Fruit fly (Drosophila melanogaster) whole organism: ENCODE results near the gene CG14817.

ENCODE experiments used
- CG8478 ChIP-seq: fragments of >200 bp; optimal IDR thresholded peaks from 2 replicates; lab custom pipeline; 2018; ENCODE audit warnings: inconsistent platforms
- Dll ChIP-seq: fragments of >200 bp; optimal IDR thresholded peaks from 2 replicates; lab custom pipeline; 2017
- EcR ChIP-seq, 2 experiments: fragments of >200 bp; optimal IDR thresholded peaks; 2 replicates each; lab custom pipeline; 2017; ENCODE audit warnings: missing biosample characterization in 2 of 2, missing genetic modification characterization in 2 of 2, missing genetic modification reagents in 2 of 2
- pan ChIP-seq: fragments of >200 bp; optimal IDR thresholded peaks from 2 replicates; lab custom pipeline; 2017
- psq ChIP-seq: fragments of >200 bp; optimal IDR thresholded peaks from 2 replicates; lab custom pipeline; 2017
- usp ChIP-seq: fragments of >200 bp; optimal IDR thresholded peaks from 2 replicates; lab custom pipeline; 2017; ENCODE audit warnings: missing biosample characterization, missing genetic modification characterization, mixed read lengths

Gene CG14817

DNA sequence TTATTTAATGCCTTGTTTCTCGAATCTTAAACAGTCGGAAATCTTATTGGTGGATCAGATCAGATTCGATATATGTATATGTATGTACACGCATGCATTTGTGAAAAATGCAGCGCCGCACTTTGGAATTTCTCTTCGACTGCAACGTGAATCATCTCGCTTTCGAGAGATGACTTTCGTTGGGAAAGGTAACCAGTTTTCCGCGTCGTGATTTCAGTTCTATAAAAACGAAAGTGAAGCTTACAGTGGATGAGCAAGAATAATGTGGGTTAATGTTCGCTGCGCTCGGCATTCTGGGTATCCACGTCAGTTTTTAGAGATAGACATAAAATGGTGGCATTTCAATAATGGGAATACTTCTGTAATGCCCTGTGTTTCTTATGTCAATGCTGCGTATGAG lies 20.5 kb downstream of the CG14817 start:
- TF ChIP-seq pan (no peak), Dll (lab: Kevin White, UChicago) (no peak), EcR (GFP tag; optimal IDR thresholded peaks at IDR 0.05; lab: Kevin White, UChicago) (no peak), usp (no peak)

DNA sequence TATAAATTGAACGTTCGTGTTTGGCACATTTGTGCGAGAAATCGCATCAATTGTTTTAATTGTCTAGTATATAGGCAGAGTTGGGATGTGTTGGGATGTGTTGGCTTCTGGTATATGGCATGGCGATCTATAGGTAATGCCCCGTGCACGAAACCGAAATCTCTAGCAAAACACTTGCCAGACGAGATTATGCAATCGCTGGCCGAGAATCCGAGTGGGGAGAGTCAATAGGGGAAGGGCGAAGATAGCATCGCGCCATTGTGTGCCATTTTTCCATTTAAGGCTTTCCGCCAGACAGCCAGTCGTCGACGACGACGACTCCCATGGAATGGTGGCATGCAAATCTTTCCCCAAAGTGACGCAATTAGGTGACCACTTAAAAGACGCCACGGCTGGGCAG lies 22.2 kb downstream of the CG14817 start:
- TF ChIP-seq CG8478 (lab: Kevin White, UChicago): no peak
- no peak for TF ChIP-seq usp
- TF ChIP-seq pan: no peak
- no peak for TF ChIP-seq Dll (lab: Kevin White, UChicago)
- no peak for TF ChIP-seq EcR (GFP tag; optimal IDR thresholded peaks at IDR 0.05; lab: Kevin White, UChicago)
- no peak for TF ChIP-seq psq (lab: Kevin White, UChicago)

DNA sequence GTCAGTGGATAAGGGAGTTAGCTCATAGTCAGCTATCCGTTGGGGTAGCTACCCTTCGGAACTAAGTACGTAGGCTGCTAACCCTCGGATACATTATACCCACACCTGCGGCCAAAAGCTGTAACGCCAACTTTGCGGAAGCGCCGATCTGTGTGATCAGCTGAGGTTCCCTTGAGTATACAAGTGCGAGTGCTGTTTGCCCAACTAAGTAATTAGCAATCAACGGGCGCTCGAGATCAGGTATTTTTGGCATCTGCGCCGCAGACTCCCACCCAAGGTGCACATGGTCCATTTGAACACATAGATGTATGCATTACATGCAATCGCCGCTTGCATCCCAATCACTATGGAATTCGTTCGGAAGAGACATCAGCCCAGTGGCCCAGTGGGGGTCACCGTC lies 23.0 kb downstream of the CG14817 start:
- no peak for TF ChIP-seq pan
- no peak for TF ChIP-seq psq (lab: Kevin White, UChicago)
- no peak for TF ChIP-seq usp
- TF ChIP-seq CG8478 (lab: Kevin White, UChicago): no peak
- TF ChIP-seq EcR (GFP tag; optimal IDR thresholded peaks at IDR 0.05; lab: Kevin White, UChicago): no peak
- TF ChIP-seq Dll (lab: Kevin White, UChicago): no peak

DNA sequence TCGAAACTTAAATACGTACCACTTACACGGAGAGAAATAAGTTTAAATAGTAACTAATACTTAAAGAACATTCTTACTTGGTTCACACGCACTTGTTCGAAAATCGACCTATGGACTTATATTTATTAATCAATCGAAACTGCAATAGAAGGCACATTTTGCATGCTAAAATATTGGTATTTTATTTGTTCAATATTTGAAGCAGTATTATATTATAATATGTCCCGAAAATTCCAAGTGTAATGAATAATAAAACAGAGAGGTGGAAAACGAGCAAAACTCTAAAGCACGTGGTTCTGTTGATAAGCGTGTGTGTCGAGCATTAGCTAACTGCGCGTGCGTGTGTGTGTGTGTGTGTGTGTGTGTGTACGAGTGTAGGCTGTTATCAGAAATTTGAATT lies 27.2 kb downstream of the CG14817 start:
- TF ChIP-seq usp: no peak
- TF ChIP-seq Dll (lab: Kevin White, UChicago): no peak
- no peak for TF ChIP-seq pan
- no peak for TF ChIP-seq EcR (GFP tag; optimal IDR thresholded peaks at IDR 0.05; lab: Kevin White, UChicago)
- TF ChIP-seq psq (lab: Kevin White, UChicago): no peak

DNA sequence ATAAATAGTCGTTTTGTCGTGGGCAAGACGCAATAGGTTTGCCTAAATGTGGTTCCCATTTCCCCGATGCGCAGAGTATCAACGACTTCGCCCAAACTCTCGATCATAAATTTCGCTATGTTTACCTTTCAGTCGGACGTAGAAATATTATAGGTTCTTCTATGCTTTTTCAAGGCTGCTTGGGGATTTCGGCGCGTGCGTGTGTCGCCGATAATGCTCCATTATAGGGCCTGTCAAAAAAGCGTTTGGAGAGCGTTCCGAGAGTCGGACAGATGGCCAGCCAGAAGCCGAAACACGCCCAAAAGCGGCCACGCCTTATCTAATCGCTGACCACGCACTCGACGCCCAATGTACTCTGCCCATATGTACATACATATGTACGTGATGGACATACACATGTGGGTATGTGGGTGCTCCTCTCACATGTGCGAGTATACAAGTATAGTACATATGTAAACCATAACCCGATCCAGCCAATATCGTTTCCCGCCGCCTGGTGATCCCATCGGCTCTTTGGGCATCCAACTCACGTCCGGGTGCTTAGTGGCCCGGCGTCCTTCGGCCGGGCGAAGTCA lies 28.4 kb downstream of the CG14817 start:
- TF ChIP-seq EcR (GFP tag; optimal IDR thresholded peaks at IDR 0.05; lab: Kevin White, UChicago): no peak
- no peak for TF ChIP-seq Dll (lab: Kevin White, UChicago)
- TF ChIP-seq usp: no peak
- TF ChIP-seq pan: no peak
- TF ChIP-seq psq (lab: Kevin White, UChicago): no peak
- no peak for TF ChIP-seq CG8478 (lab: Kevin White, UChicago)

DNA sequence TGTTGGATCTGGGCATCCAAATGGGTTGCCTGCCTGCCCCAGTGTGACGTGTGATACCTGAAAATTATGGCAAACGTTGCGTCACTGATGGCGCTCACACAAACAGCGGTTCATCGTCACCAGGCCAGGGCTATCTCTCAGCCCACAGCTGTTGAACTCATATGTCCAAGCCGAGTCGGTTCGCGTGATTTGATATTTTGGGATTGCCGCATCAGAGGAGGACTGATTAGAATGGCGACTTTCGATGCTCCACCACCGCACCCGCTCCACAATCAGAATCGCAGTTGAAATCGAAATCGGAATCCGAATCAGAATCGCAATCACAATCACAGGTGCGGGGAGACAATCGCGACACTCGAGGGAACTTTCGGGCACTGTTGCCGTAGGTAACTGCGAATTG lies 29.3 kb downstream of the CG14817 start:
- TF ChIP-seq psq (lab: Kevin White, UChicago) (no peak), pan (no peak), CG8478 (lab: Kevin White, UChicago) (no peak), Dll (lab: Kevin White, UChicago) (no peak), EcR (GFP tag; optimal IDR thresholded peaks at IDR 0.05; lab: Kevin White, UChicago) (no peak), usp (no peak)

DNA sequence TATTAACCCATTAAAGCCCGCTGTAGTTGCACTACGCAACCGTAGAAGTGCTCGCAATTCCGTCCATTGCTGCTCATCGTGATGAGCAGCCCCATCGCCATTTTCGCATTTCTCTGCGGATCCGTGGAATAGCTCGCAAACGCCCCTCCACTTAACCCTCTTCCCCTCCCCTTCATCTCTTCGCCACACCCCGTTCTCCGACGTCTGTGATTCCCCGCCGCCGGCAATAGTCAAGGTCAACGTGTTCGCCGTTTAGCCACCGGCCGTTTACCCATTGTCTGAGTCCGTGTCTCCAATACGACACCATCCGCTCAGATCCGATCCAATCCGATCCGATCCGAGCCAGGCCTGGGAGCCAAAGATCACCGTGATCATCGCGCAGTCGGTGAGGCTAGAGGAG lies 30.7 kb downstream of the CG14817 start:
- TF ChIP-seq psq (lab: Kevin White, UChicago): no peak

DNA sequence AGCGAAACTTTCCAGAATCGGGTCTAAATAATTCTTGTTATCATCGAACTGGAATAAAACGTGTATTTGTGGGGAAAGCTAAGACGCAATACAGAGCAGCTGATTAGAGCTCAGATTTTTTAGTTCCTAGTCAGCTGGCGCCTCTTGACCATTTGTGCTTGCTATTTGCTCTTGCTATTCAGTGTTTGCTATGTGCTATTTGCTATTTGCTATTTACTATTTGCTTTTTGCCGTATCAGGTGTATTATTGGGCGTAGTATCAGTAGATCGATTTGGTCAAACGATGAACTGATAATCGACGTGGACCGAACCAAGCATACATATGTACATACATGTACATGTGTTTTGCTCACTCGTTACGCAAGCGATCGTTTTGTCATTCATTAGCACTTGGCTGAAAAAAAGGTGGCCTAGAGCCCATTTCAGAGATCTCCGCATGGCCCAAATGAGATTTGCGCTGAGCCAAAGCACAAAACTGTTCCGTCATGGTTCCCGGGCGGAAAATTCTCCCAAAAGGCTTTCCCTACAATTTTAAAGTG lies 31.6 kb downstream of the CG14817 start:
- TF ChIP-seq Dll (lab: Kevin White, UChicago) (no peak), CG8478 (lab: Kevin White, UChicago) (no peak), psq (lab: Kevin White, UChicago) (no peak), pan (no peak), usp (no peak), EcR (GFP tag; optimal IDR thresholded peaks at IDR 0.05; lab: Kevin White, UChicago) (no peak)

DNA sequence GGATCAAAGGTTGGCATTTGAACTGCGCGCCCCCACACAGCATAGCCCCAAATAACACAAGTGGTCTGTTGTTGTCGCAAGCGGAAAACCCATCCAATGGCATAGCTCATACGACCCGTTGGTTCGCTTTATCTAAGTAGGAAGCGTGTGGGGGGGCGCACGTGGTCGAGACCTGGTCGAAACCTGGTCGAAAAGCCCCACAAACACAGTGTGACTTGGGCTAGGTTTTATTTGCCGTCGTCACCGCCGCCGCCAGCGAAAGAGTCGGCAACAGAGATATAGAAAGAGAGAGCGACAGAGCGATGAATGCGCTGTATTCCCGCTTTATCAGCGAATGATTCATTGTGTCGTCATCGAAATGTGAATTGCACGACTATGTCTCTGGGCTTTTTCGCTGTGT lies 34.2 kb downstream of the CG14817 start:
- TF ChIP-seq Dll (lab: Kevin White, UChicago) (no peak), CG8478 (lab: Kevin White, UChicago) (no peak), pan (no peak), usp (no peak), EcR (GFP tag; optimal IDR thresholded peaks at IDR 0.05; lab: Kevin White, UChicago) (no peak), psq (lab: Kevin White, UChicago) (no peak)

DNA sequence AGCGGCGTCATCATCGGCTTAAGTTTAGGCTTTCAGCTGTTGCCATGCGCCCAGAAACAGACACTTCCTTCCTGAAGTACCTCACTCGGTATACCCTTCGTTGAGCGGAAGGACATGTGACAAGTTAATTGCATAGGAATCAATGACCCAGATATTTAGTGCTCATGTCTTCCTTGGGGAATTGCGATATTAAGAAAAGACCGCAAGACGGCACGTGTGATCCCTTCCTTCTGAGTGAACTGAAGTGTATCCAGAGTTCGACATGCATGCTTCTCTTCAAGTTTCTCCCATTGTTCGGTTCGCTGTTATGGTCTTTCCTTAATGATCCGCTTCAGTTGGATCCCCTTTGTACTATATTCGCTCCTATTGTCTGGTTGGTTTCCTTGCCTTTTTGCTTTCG lies 36.5 kb downstream of the CG14817 start:
- TF ChIP-seq CG8478 (lab: Kevin White, UChicago) (no peak), pan (no peak), EcR (GFP tag; optimal IDR thresholded peaks at IDR 0.05; lab: Kevin White, UChicago) (no peak), Dll (lab: Kevin White, UChicago) (no peak), usp (no peak), psq (lab: Kevin White, UChicago) (no peak)

DNA sequence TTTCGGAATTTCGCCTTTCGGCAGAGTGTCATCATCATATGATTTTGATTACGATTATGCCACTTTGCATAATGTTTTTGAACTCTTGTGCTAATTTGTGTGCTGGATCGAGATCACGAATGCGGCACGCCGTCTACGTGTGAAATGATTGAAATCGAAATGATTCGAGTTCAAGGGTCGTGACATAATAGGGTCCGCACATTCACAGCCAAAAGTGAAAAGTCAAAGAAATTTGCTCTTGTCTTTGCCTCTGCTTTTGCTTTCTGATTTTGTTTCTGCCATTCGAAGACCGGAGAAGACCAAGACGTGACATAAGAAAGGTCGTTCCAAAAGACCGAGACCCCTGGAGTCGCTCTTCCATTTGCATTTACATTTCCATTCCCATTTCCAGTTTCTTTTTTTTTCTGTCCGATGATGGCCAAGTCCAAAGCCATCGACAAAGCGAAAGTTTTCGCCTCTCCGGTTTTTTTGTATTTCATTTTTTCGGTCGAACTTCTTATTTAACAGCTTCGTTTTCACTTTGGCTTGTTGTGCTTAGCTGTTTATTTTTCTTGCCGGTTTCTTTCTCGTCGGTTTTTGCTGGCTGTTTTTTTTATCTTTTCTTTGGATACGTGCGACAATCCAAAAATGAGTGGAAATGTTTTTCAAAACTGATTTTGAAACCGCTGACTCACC lies 42.2 kb downstream of the CG14817 start:
- no peak for TF ChIP-seq EcR (GFP tag; optimal IDR thresholded peaks at IDR 0.05; lab: Kevin White, UChicago)
- TF ChIP-seq psq (lab: Kevin White, UChicago): no peak
- TF ChIP-seq usp: no peak
- no peak for TF ChIP-seq pan
- TF ChIP-seq Dll (lab: Kevin White, UChicago): no peak
- TF ChIP-seq CG8478 (lab: Kevin White, UChicago): no peak

DNA sequence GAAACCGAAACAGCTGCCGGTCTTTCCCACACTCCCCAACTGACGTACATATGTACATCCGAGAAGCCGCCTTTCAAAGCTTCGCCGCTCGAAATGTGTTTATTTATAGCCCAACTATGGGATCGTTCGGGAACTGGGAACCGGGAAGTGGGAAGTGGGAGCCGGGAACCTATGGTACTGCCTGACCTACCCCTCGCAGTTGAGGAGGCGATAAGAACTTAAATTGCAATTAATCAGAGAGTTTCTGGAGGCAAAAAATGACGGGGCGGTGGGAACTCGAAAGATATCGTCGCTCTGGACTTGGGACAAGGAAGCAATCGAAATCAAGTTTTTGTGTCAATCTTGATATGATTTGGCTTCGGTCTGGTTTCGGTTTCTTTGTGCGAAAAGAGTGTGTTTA lies 44.4 kb downstream of the CG14817 start:
- TF ChIP-seq psq (lab: Kevin White, UChicago): no peak
- no peak for TF ChIP-seq pan
- TF ChIP-seq EcR (GFP tag; optimal IDR thresholded peaks at IDR 0.05; lab: Kevin White, UChicago): no peak
- no peak for TF ChIP-seq Dll (lab: Kevin White, UChicago)
- no peak for TF ChIP-seq usp
- TF ChIP-seq CG8478 (lab: Kevin White, UChicago): no peak

DNA sequence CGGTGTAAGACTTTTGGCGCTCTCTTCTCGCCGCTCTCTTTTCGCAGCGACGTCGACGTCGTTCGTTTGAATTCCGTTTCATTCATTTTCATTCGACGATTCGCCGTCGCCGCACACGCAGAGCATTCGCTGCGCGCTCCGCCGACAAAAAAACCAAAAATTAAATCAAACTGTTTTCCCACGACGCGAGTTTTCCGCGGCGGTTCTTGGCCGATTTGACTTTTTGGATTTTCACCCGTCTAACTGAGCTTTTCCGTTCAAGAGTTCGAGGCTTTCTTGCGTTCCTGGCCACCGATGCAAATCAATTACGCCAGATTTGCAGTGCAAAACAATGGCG lies 45.9 kb downstream of the CG14817 start:
- no peak for TF ChIP-seq pan
- peak in 1 of 2 experiments; percentile 38 for TF ChIP-seq EcR (GFP tag; optimal IDR thresholded peaks at IDR 0.05; lab: Kevin White, UChicago)
- TF ChIP-seq Dll (lab: Kevin White, UChicago): no peak
- TF ChIP-seq CG8478 (lab: Kevin White, UChicago): no peak
